Worm (Caenorhabditis elegans): ENCODE results near the gene chd-3.

ce11 chrX:12881174-12881573 is 28.8 kb upstream of the chd-3 start:
- TF ChIP-seq ZK546.5 (tag; optimal IDR thresholded peaks at IDR 0.05) (no peak), mdl-1 (tag; optimal IDR thresholded peaks at IDR 0.05) (no peak), ama-1 (optimal IDR thresholded peaks at IDR 0.05) (no peak), nhr-237 (tag; optimal IDR thresholded peaks at IDR 0.05) (no peak), Y55F3AM.14 (GFP tag; optimal IDR thresholded peaks at IDR 0.05) (no peak), blmp-1 (tag; optimal IDR thresholded peaks at IDR 0.05; ENCODE audit: insufficient read depth) (no peak), elt-3 (tag; optimal IDR thresholded peaks at IDR 0.05) (no peak), nhr-77 (tag; optimal IDR thresholded peaks at IDR 0.05) (no peak), ceh-82 (tag; optimal IDR thresholded peaks at IDR 0.05) (no peak)
